Worm (Caenorhabditis elegans) whole organism, late embryonic: ENCODE data around the gene dhhc-10.

ENCODE experiments used
- K02D7.2 ChIP-seq: sonication (generic microtip); optimal IDR thresholded peaks from 2 replicates; lab custom pipeline; 2017; ENCODE audit warnings: mild to moderate bottlenecking, missing genetic modification characterization, missing compliant biosample characterization
- K09A11.1 ChIP-seq: sonication (generic microtip); optimal IDR thresholded peaks from 2 replicates; lab custom pipeline; 2017; ENCODE audit warnings: antibody characterized with exemption, mild to moderate bottlenecking, missing genetic modification characterization, missing compliant biosample characterization; ENCODE audit not compliant: insufficient read depth
- ahr-1 ChIP-seq: sonication (generic microtip); optimal IDR thresholded peaks from 2 replicates; lab custom pipeline; 2016; ENCODE audit warnings: missing genetic modification characterization, missing compliant biosample characterization
- ceh-14 ChIP-seq: sonication (generic microtip); optimal IDR thresholded peaks from 2 replicates; lab custom pipeline; 2016; ENCODE audit warnings: missing genotype, missing genetic modification characterization, missing compliant biosample characterization
- ceh-18 ChIP-seq: sonication (generic microtip); optimal IDR thresholded peaks from 2 replicates; lab custom pipeline; 2016; ENCODE audit warnings: missing genetic modification characterization, missing compliant biosample characterization
- ceh-19 ChIP-seq: fragments of 200-800 bp; sonication (Bioruptor generic); optimal IDR thresholded peaks from 2 replicates; lab custom pipeline; 2018; ENCODE audit warnings: mild to moderate bottlenecking, missing genetic modification characterization, missing compliant biosample characterization
- ceh-31 ChIP-seq: sonication (generic microtip); optimal IDR thresholded peaks from 2 replicates; lab custom pipeline; 2016; ENCODE audit warnings: missing genetic modification characterization, missing compliant biosample characterization
- ceh-6 ChIP-seq: fragments of 200-800 bp; sonication (Bioruptor generic); optimal IDR thresholded peaks from 2 replicates; lab custom pipeline; 2018; ENCODE audit warnings: mild to moderate bottlenecking, missing genetic modification characterization, missing compliant biosample characterization
- ceh-9 ChIP-seq: sonication (generic microtip); optimal IDR thresholded peaks from 2 replicates; lab custom pipeline; 2016; ENCODE audit warnings: mild to moderate bottlenecking, missing genetic modification characterization, inconsistent platforms, missing compliant biosample characterization
- elt-2 ChIP-seq: sonication (generic microtip); optimal IDR thresholded peaks from 2 replicates; lab custom pipeline; 2016; ENCODE audit warnings: missing genetic modification reagents, missing genetic modification characterization, missing compliant biosample characterization
- ets-4 ChIP-seq: sonication (generic microtip); optimal IDR thresholded peaks from 2 replicates; lab custom pipeline; 2016; ENCODE audit warnings: missing genetic modification characterization, missing compliant biosample characterization
- hlh-15 ChIP-seq: sonication (generic microtip); optimal IDR thresholded peaks from 2 replicates; lab custom pipeline; 2016; ENCODE audit warnings: missing genetic modification characterization, missing compliant biosample characterization
- hlh-30 ChIP-seq: sonication (generic microtip); optimal IDR thresholded peaks from 2 replicates; lab custom pipeline; 2017; ENCODE audit warnings: antibody characterized with exemption, missing genetic modification characterization, missing compliant biosample characterization; ENCODE audit not compliant: insufficient read depth
- hlh-6 ChIP-seq: sonication (generic microtip); optimal IDR thresholded peaks from 2 replicates; lab custom pipeline; 2016; ENCODE audit warnings: missing genotype, missing genetic modification characterization, missing compliant biosample characterization
- madf-2 ChIP-seq: sonication (generic microtip); optimal IDR thresholded peaks from 2 replicates; lab custom pipeline; 2017; ENCODE audit warnings: missing genetic modification characterization, missing compliant biosample characterization
- mec-3 ChIP-seq: sonication (generic microtip); optimal IDR thresholded peaks from 2 replicates; lab custom pipeline; 2016; ENCODE audit warnings: borderline replicate concordance, missing genetic modification characterization, missing compliant biosample characterization
- nfya-1 ChIP-seq: sonication (generic microtip); optimal IDR thresholded peaks from 2 replicates; lab custom pipeline; 2017; ENCODE audit warnings: missing genetic modification characterization, mild to moderate bottlenecking, missing compliant biosample characterization, antibody characterized with exemption, moderate library complexity
- nhr-11 ChIP-seq: fragments of 150-350 bp; optimal IDR thresholded peaks from 2 replicates; lab custom pipeline; 2014; ENCODE audit warnings: missing biosample characterization, missing genetic modification characterization
- nhr-232 ChIP-seq: sonication (generic microtip); optimal IDR thresholded peaks from 2 replicates; lab custom pipeline; 2016; ENCODE audit warnings: missing genetic modification characterization, missing compliant biosample characterization
- npax-4 ChIP-seq: sonication (generic microtip); optimal IDR thresholded peaks from 2 replicates; lab custom pipeline; 2016; ENCODE audit warnings: missing genetic modification characterization, missing compliant biosample characterization
- pat-9 ChIP-seq: fragments of 200-800 bp; sonication (Bioruptor generic); optimal IDR thresholded peaks from 2 replicates; lab custom pipeline; 2018; ENCODE audit warnings: mild to moderate bottlenecking, missing genetic modification characterization, moderate library complexity, missing compliant biosample characterization
- pha-4 ChIP-seq: fragments of 150-350 bp; optimal IDR thresholded peaks from 2 replicates; lab custom pipeline; 2018; ENCODE audit warnings: missing biosample characterization, missing genetic modification reagents, missing genetic modification characterization
- pros-1 ChIP-seq: fragments of 150-350 bp; optimal IDR thresholded peaks from 2 replicates; lab custom pipeline; 2014; ENCODE audit warnings: missing biosample characterization, missing genetic modification reagents, missing genetic modification characterization
- sdc-2 ChIP-seq: sonication (generic microtip); optimal IDR thresholded peaks from 2 replicates; lab custom pipeline; 2016; ENCODE audit warnings: missing genotype, missing genetic modification characterization, missing compliant biosample characterization
- sox-2 ChIP-seq: fragments of 200-800 bp; sonication (Bioruptor generic); IDR thresholded peaks from 2 replicates; pipeline ENCODE4 v1.3.6; 2022; ENCODE audit warnings: missing genetic modification reagents, missing genetic modification characterization, missing compliant biosample characterization
- sox-4 ChIP-seq: sonication (generic microtip); optimal IDR thresholded peaks from 2 replicates; lab custom pipeline; 2017; ENCODE audit warnings: mild to moderate bottlenecking, missing genetic modification characterization, inconsistent platforms, missing compliant biosample characterization
- syd-9 ChIP-seq: sonication (generic microtip); optimal IDR thresholded peaks from 2 replicates; lab custom pipeline; 2016; ENCODE audit warnings: mild to moderate bottlenecking, missing genetic modification characterization, moderate library complexity, missing compliant biosample characterization
- tbx-2 ChIP-seq: sonication (generic microtip); optimal IDR thresholded peaks from 2 replicates; lab custom pipeline; 2016; ENCODE audit warnings: missing genetic modification characterization, missing compliant biosample characterization
- unc-42 ChIP-seq: sonication (generic microtip); optimal IDR thresholded peaks from 2 replicates; lab custom pipeline; 2016; ENCODE audit warnings: missing genotype, missing genetic modification characterization, missing compliant biosample characterization
- ztf-16 ChIP-seq: sonication (generic microtip); optimal IDR thresholded peaks from 2 replicates; lab custom pipeline; 2017; ENCODE audit warnings: missing genetic modification characterization, missing compliant biosample characterization

Gene dhhc-10

DNA sequence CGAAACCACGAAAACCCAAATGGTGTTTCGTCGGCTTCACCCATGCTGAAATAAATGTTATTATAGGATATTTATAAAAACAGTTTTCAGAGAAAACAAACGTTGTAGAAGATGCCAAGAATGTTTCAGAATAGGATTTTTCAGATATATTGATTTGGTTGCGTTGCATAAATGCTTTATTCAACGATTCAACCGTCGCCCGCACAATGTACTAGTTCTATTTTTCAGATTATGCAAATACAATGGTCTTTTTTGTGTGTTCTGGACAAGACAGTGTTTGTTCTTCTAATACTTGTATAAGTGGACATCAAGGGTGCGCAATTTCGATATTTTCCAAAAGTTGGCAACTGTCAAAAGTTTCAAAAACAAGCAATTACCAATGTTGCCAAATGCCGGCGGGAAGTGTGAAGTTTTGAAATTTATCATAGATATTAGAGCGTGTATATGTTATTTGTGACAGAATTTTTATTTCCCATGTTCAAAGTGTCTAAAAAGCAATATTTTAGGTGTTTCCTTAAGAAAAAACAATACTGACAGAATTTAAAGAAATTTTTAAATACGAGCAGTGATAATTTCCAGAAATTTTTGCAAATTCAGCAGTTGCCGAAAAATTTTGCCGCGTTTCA, 15.7 kb upstream of the dhhc-10 start, which contains the start of gene K02G10.5:
Gene K02G10.5 (minus strand): TSS at position 51 of the 626 bp plus-strand sequence.
- TF ChIP-seq pat-9 (tag; lab: Kevin White, UChicago) (no peak), ceh-18 (tag; lab: Kevin White, UChicago) (no peak), sox-4 (tag; lab: Kevin White, UChicago) (no peak), pros-1 (tag; lab: Kevin White, UChicago) (no peak), K09A11.1 (tag; lab: Kevin White, UChicago) (no peak), madf-2 (tag; lab: Kevin White, UChicago) (no peak)

DNA sequence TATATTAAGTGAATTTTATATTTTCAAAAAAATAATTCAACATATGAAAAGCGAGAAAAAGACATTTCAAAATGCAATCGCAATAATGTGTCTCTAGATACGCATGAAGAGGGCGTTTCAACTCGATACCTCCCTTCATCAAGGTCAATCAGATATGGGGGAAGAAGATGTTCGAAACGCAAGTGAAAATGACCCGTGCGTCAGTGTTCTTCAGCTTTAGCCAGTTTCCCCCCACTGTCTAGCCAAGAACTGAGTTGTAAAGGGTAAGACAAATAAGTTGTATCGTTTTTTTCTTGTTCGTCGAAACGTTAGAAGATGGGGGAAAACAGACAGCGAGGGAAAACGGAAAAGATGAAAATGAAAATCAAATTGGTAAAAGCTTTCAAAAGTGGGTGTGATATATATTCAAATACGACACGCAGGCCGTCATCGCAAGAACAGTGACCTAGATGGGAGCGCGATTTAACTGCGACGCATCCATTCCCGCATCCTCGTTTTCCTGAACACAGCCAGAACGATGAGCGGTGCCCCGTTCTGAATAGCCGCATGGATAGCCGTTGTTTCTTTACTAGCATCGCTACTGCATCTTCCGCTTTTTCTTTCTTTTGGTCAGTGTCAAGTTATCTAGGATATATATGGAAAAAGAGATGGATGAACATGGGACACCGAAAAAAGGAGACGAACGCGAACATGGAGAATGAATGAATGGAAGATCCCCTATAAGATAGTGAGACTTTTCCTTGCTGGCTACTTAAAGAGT, 12.2 kb upstream of the dhhc-10 start:
- TF ChIP-seq hlh-15 (tag; lab: Kevin White, UChicago): no peak
- no peak for TF ChIP-seq nhr-11 (tag; lab: Kevin White, UChicago)
- TF ChIP-seq ceh-14: no peak
- TF ChIP-seq pha-4 (tag; lab: Kevin White, UChicago): no peak
- no peak for TF ChIP-seq ceh-19 (GFP tag; lab: Kevin White, UChicago)
- TF ChIP-seq elt-2: no peak
- TF ChIP-seq sox-2 (GFP tag; lab: Robert Waterston, UW): no peak
- no peak for TF ChIP-seq hlh-30 (tag; lab: Kevin White, UChicago)
- TF ChIP-seq ets-4 (tag; lab: Kevin White, UChicago): no peak
- TF ChIP-seq npax-4 (tag; lab: Kevin White, UChicago): no peak
- TF ChIP-seq K02D7.2: no peak
- TF ChIP-seq madf-2 (tag; lab: Kevin White, UChicago): no peak
- no peak for TF ChIP-seq syd-9
- TF ChIP-seq hlh-6: no peak
- TF ChIP-seq ceh-6 (GFP tag; lab: Kevin White, UChicago): no peak
- TF ChIP-seq sdc-2 (tag; lab: Kevin White, UChicago): no peak
- TF ChIP-seq pros-1 (tag; lab: Kevin White, UChicago): no peak

ce11 chrX:4698271-4698670, 8.7 kb upstream of the dhhc-10 start:
- TF ChIP-seq ztf-16 (tag; lab: Kevin White, UChicago) (no peak), elt-2 (peak; percentile 83)

ce11 chrX:4699411-4700050, 7.4 kb upstream of the dhhc-10 start, which contains the start of gene hyl-2:
TSS of gene hyl-2 (minus strand) at chrX:4699461.
- TF ChIP-seq ceh-31 (tag; lab: Kevin White, UChicago) (peak; percentile 35), mec-3 (no peak), nhr-232 (tag; lab: Kevin White, UChicago) (no peak), ceh-9 (tag; lab: Kevin White, UChicago) (no peak), ceh-18 (tag; lab: Kevin White, UChicago) (peak; percentile 14), unc-42 (tag; lab: Kevin White, UChicago) (peak; percentile 33), pha-4 (tag; lab: Kevin White, UChicago) (no peak), nfya-1 (peak; percentile 18)

DNA sequence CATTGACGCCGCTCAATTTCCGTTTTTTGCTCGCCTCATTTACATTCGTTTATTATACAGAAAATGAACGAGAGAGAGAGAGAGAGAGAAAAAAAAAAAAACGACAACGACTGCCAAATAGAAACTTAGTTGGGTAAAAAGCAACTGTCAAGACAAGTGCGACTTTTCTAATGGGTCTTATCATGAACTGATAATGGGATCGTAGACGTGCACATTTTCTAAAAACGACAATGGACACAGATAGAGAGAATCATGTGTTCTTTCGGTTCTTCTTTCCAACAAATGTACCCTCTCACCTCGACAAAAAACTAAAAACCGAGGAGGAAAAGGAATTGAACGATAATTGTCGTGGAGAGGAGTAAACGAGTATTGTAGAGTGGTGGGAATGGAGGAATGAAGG, 6.9 kb upstream of the dhhc-10 start:
- TF ChIP-seq ceh-18 (tag; lab: Kevin White, UChicago) (no peak), ahr-1 (tag; lab: Kevin White, UChicago) (no peak), sdc-2 (tag; lab: Kevin White, UChicago) (no peak), tbx-2 (no peak), elt-2 (peak; percentile 37)
